Worm (Caenorhabditis elegans) whole organism, L2 larva: ENCODE data around the gene ntr-2.

Experiments
- F13H6.1 ChIP-seq: sonication (generic microtip); optimal IDR thresholded peaks from 2 replicates; lab custom pipeline; 2016; ENCODE audit warnings: missing genetic modification characterization, missing compliant biosample characterization
- nhr-11 ChIP-seq: fragments of 150-350 bp; optimal IDR thresholded peaks from 2 replicates; lab custom pipeline; 2014; ENCODE audit warnings: missing biosample characterization, missing genetic modification characterization
- nhr-237 ChIP-seq: fragments of 150-350 bp; optimal IDR thresholded peaks from 2 replicates; lab custom pipeline; 2014; ENCODE audit warnings: missing biosample characterization, missing genetic modification characterization
- snpc-4 ChIP-seq: fragments of 150-350 bp; optimal IDR thresholded peaks from 2 replicates; lab custom pipeline; 2014; ENCODE audit warnings: missing biosample characterization, missing genetic modification characterization
- ztf-1 ChIP-seq: fragments of 200-800 bp; sonication (Bioruptor generic); conservative IDR thresholded peaks from 2 replicates; pipeline ENCODE4 v1.3.6; 2022; ENCODE audit warnings: missing genetic modification characterization, missing compliant biosample characterization

- no peak for TF ChIP-seq nhr-237 (tag; lab: Kevin White, UChicago)
- no peak for TF ChIP-seq snpc-4
- no peak for TF ChIP-seq ztf-1 (GFP tag; lab: Robert Waterston, UW)
- TF ChIP-seq nhr-11 (tag; lab: Kevin White, UChicago): no peak
- TF ChIP-seq F13H6.1: no peak
These were observed 42.9 kb downstream of the ntr-2 start for ce11 chrX:14885855-14886254.
